Fruit fly (Drosophila melanogaster) whole organism, embryonic: ENCODE data around the gene cort.

ENCODE experiments used
- Ada2b ChIP-seq: fragments of 200-800 bp; sonication (Bioruptor generic); IDR thresholded peaks from 2 replicates; pipeline ENCODE4 v1.3.6; 2022; ENCODE audit warnings: missing biosample characterization, missing genetic modification characterization
- Antp ChIP-seq: fragments of 200-800 bp; sonication (Bioruptor generic); optimal IDR thresholded peaks from 3 replicates; lab custom pipeline; 2016; ENCODE audit warnings: missing biosample characterization, missing genetic modification characterization
- CG10321 ChIP-seq: fragments of 200-800 bp; sonication (Bioruptor generic); IDR thresholded peaks from 2 replicates; pipeline ENCODE4 v1.3.6; 2022; ENCODE audit warnings: missing biosample characterization, missing genetic modification characterization
- CG11456 ChIP-seq: fragments of 200-800 bp; sonication (Bioruptor generic); IDR thresholded peaks from 3 replicates; pipeline ENCODE4 v1.3.6; 2022; ENCODE audit warnings: missing biosample characterization, missing genetic modification characterization
- CG11560 ChIP-seq: fragments of 200-800 bp; sonication (Bioruptor generic); IDR thresholded peaks from 3 replicates; pipeline ENCODE4 v1.3.6; 2022; ENCODE audit warnings: missing biosample characterization, missing genetic modification characterization
- CG12744 ChIP-seq: fragments of 200-800 bp; sonication (Bioruptor generic); optimal IDR thresholded peaks from 2 replicates; lab custom pipeline; 2016; ENCODE audit warnings: missing biosample characterization, missing genetic modification characterization
- CG12942 ChIP-seq: fragments of 200-800 bp; sonication (Bioruptor generic); optimal IDR thresholded peaks from 3 replicates; lab custom pipeline; 2016; ENCODE audit warnings: missing biosample characterization, missing genetic modification characterization
- CG13296 ChIP-seq: fragments of 200-800 bp; sonication (Bioruptor generic); optimal IDR thresholded peaks from 3 replicates; lab custom pipeline; 2018; ENCODE audit warnings: missing biosample characterization, mild to moderate bottlenecking, missing genetic modification characterization
- CG14667 ChIP-seq: fragments of 200-800 bp; sonication (Bioruptor generic); IDR thresholded peaks from 2 replicates; pipeline ENCODE4 v1.3.6; 2022; ENCODE audit warnings: missing biosample characterization, missing genetic modification characterization
- CG16815 ChIP-seq: fragments of 200-800 bp; sonication (Bioruptor generic); optimal IDR thresholded peaks from 3 replicates; lab custom pipeline; 2017; ENCODE audit warnings: missing biosample characterization, mild to moderate bottlenecking, missing genetic modification characterization
- CG17186 ChIP-seq: fragments of 200-800 bp; sonication (Bioruptor generic); optimal IDR thresholded peaks from 3 replicates; lab custom pipeline; 2017; ENCODE audit warnings: missing biosample characterization, missing genetic modification reagents, missing genetic modification characterization
- CG17568 ChIP-seq: fragments of 200-800 bp; sonication (Bioruptor generic); optimal IDR thresholded peaks from 2 replicates; lab custom pipeline; 2018; ENCODE audit warnings: missing biosample characterization, mild to moderate bottlenecking, missing genetic modification characterization, moderate library complexity
- CG18764 ChIP-seq: fragments of 200-800 bp; sonication (Bioruptor generic); optimal IDR thresholded peaks from 3 replicates; lab custom pipeline; 2016; ENCODE audit warnings: missing biosample characterization, missing genetic modification characterization
- CG2202 ChIP-seq: fragments of 200-800 bp; sonication (Bioruptor generic); optimal IDR thresholded peaks from 2 replicates; lab custom pipeline; 2018; ENCODE audit warnings: missing biosample characterization, mild to moderate bottlenecking, missing genetic modification characterization
- CG2678 ChIP-seq: fragments of 200-800 bp; sonication (Bioruptor generic); optimal IDR thresholded peaks from 3 replicates; lab custom pipeline; 2019; ENCODE audit warnings: missing biosample characterization, mild to moderate bottlenecking, missing genetic modification characterization, moderate library complexity
- CG31224 ChIP-seq: fragments of 200-800 bp; sonication (Bioruptor generic); IDR thresholded peaks from 2 replicates; pipeline ENCODE4 v1.3.6; 2022; ENCODE audit warnings: missing biosample characterization, missing genetic modification characterization
- CG33213 ChIP-seq: fragments of 200-800 bp; sonication (Bioruptor generic); optimal IDR thresholded peaks from 3 replicates; lab custom pipeline; 2016; ENCODE audit warnings: missing biosample characterization, missing genetic modification characterization
- CG6272 ChIP-seq: fragments of 200-800 bp; sonication (Bioruptor generic); IDR thresholded peaks from 2 replicates; pipeline ENCODE4 v1.3.6; 2022; ENCODE audit warnings: missing biosample characterization, missing genetic modification characterization
- CG6813 ChIP-seq: fragments of 200-800 bp; sonication (Bioruptor generic); optimal IDR thresholded peaks from 2 replicates; lab custom pipeline; 2017; ENCODE audit warnings: missing biosample characterization, missing genetic modification characterization, mild to moderate bottlenecking, moderate library complexity, missing genetic modification reagents
- CG7786 ChIP-seq: fragments of 200-800 bp; sonication (Bioruptor generic); optimal IDR thresholded peaks from 2 replicates; lab custom pipeline; 2016; ENCODE audit warnings: missing biosample characterization, missing genetic modification characterization
- CG8089 ChIP-seq: fragments of 200-800 bp; sonication (Bioruptor generic); optimal IDR thresholded peaks from 3 replicates; lab custom pipeline; 2016; ENCODE audit warnings: missing biosample characterization, missing genetic modification characterization
- CG8359 ChIP-seq: fragments of 200-800 bp; sonication (Bioruptor generic); optimal IDR thresholded peaks from 2 replicates; lab custom pipeline; 2017; ENCODE audit warnings: missing biosample characterization, mild to moderate bottlenecking, missing genetic modification characterization, borderline replicate concordance
- CoRest ChIP-seq: fragments of 200-800 bp; sonication (Bioruptor generic); optimal IDR thresholded peaks from 3 replicates; lab custom pipeline; 2018; ENCODE audit warnings: missing biosample characterization, mild to moderate bottlenecking, missing genetic modification characterization, moderate library complexity
- CrebB ChIP-seq: fragments of 200-800 bp; sonication (Bioruptor generic); optimal IDR thresholded peaks from 3 replicates; lab custom pipeline; 2018; ENCODE audit warnings: missing biosample characterization, mild to moderate bottlenecking, missing genetic modification characterization
- Eip74EF ChIP-seq, 2 experiments: fragments of 200-800 bp in 1 of 2; fragments of >200 bp in 1 of 2; sonication (Bioruptor generic) in 1 of 2; optimal IDR thresholded peaks; 2 replicates each; lab custom pipeline; 2017 to 2019; ENCODE audit warnings: missing biosample characterization in 2 of 2, missing genetic modification characterization in 2 of 2, mild to moderate bottlenecking in 1 of 2, moderate library complexity in 1 of 2
- Ets65A ChIP-seq: fragments of 200-800 bp; sonication (Bioruptor generic); peaks from one replicate; lab custom pipeline; 2016; ENCODE audit warnings: missing biosample characterization, missing genetic modification characterization
- Max ChIP-seq: fragments of 200-800 bp; sonication (Bioruptor generic); optimal IDR thresholded peaks from 2 replicates; lab custom pipeline; 2016; ENCODE audit warnings: missing biosample characterization, mild to moderate bottlenecking, missing genetic modification characterization
- Oaz ChIP-seq: fragments of 200-800 bp; sonication (Bioruptor generic); IDR thresholded peaks from 2 replicates; pipeline ENCODE4 v1.3.6; 2022; ENCODE audit warnings: missing biosample characterization, missing genetic modification characterization
- Xbp1 ChIP-seq: fragments of 200-800 bp; sonication (Bioruptor generic); optimal IDR thresholded peaks from 3 replicates; lab custom pipeline; 2016; ENCODE audit warnings: missing biosample characterization, mild to moderate bottlenecking, missing genetic modification characterization
- ash1 ChIP-seq: fragments of 200-800 bp; sonication (Bioruptor generic); optimal IDR thresholded peaks from 2 replicates; lab custom pipeline; 2018; ENCODE audit warnings: missing biosample characterization, mild to moderate bottlenecking, missing genetic modification characterization
- bbx ChIP-seq: fragments of 200-800 bp; sonication (Bioruptor generic); IDR thresholded peaks from 2 replicates; pipeline ENCODE4 v1.3.6; 2022; ENCODE audit warnings: missing biosample characterization, missing genetic modification characterization; ENCODE audit not compliant: partially characterized antibody
- bcd ChIP-seq: fragments of 200-800 bp; sonication (Bioruptor generic); optimal IDR thresholded peaks from 2 replicates; lab custom pipeline; 2017; ENCODE audit warnings: missing biosample characterization, mild to moderate bottlenecking, missing genetic modification characterization
- br ChIP-seq: fragments of >200 bp; optimal IDR thresholded peaks from 2 replicates; lab custom pipeline; 2017
- bsh ChIP-seq, 2 experiments: fragments of 200-800 bp; sonication (Bioruptor generic); optimal IDR thresholded peaks; 2 replicates each; lab custom pipeline; 2017 to 2018; ENCODE audit warnings: mild to moderate bottlenecking in 2 of 2, missing biosample characterization in 2 of 2, missing genetic modification characterization in 2 of 2, moderate library complexity in 1 of 2
- crc ChIP-seq: fragments of 200-800 bp; sonication (Bioruptor generic); optimal IDR thresholded peaks from 2 replicates; lab custom pipeline; 2016; ENCODE audit warnings: missing biosample characterization, missing genetic modification characterization
- en ChIP-seq: fragments of 200-800 bp; sonication (Bioruptor generic); optimal IDR thresholded peaks from 2 replicates; lab custom pipeline; 2016; ENCODE audit warnings: missing biosample characterization, missing genetic modification characterization
- fd96Cb ChIP-seq: fragments of 200-800 bp; sonication (Bioruptor generic); optimal IDR thresholded peaks from 2 replicates; lab custom pipeline; 2018; ENCODE audit warnings: missing biosample characterization, mild to moderate bottlenecking, missing genetic modification characterization, moderate library complexity
- gfzf ChIP-seq: fragments of 200-800 bp; sonication (Bioruptor generic); optimal IDR thresholded peaks from 2 replicates; lab custom pipeline; 2016; ENCODE audit warnings: missing biosample characterization, mild to moderate bottlenecking, missing genetic modification characterization, moderate library complexity
- hb ChIP-seq: fragments of 200-800 bp; sonication (Bioruptor generic); IDR thresholded peaks from 3 replicates; pipeline ENCODE4 v1.3.6; 2022; ENCODE audit warnings: missing biosample characterization, missing genetic modification characterization; ENCODE audit not compliant: partially characterized antibody
- kah ChIP-seq: fragments of 200-800 bp; sonication (Bioruptor generic); optimal IDR thresholded peaks from 2 replicates; lab custom pipeline; 2018; ENCODE audit warnings: missing biosample characterization, mild to moderate bottlenecking, missing genetic modification characterization
- lab ChIP-seq: fragments of 200-800 bp; sonication (Bioruptor generic); optimal IDR thresholded peaks from 3 replicates; lab custom pipeline; 2017; ENCODE audit warnings: missing biosample characterization, missing genetic modification characterization, mild to moderate bottlenecking, moderate library complexity, missing genetic modification reagents
- lola ChIP-seq, 3 experiments: fragments of >200 bp in 2 of 3; fragments of 200-800 bp in 1 of 3; sonication (Bioruptor generic) in 1 of 3; optimal IDR thresholded peaks; 2 replicates each; lab custom pipeline; 2017 to 2019; ENCODE audit warnings: missing biosample characterization in 3 of 3, missing genetic modification characterization in 3 of 3, mild to moderate bottlenecking in 1 of 3, moderate library complexity in 1 of 3
- lov ChIP-seq, 2 experiments: fragments of 200-800 bp in 1 of 2; fragments of >200 bp in 1 of 2; sonication (Bioruptor generic) in 1 of 2; IDR thresholded peaks in 1 of 2; optimal IDR thresholded peaks in 1 of 2; 2 replicates in 1 of 2; 3 replicates in 1 of 2; pipeline versions ENCODE4 v1.3.6 to Lab custom; 2017 to 2022; ENCODE audit warnings: missing biosample characterization in 1 of 2, missing genetic modification characterization in 1 of 2
- luna ChIP-seq: fragments of 200-800 bp; sonication (Bioruptor generic); optimal IDR thresholded peaks from 2 replicates; lab custom pipeline; 2016; ENCODE audit warnings: missing biosample characterization, missing genetic modification characterization
- oc ChIP-seq: fragments of 200-800 bp; sonication (Bioruptor generic); optimal IDR thresholded peaks from 2 replicates; lab custom pipeline; 2018; ENCODE audit warnings: missing biosample characterization, mild to moderate bottlenecking, missing genetic modification characterization, moderate library complexity
- pho ChIP-seq: fragments of 200-800 bp; sonication (Bioruptor generic); optimal IDR thresholded peaks from 2 replicates; lab custom pipeline; 2016; ENCODE audit warnings: missing biosample characterization, missing genetic modification characterization
- pzg ChIP-seq: fragments of 200-800 bp; sonication (Bioruptor generic); optimal IDR thresholded peaks from 3 replicates; lab custom pipeline; 2018; ENCODE audit warnings: missing biosample characterization, mild to moderate bottlenecking, missing genetic modification characterization, moderate library complexity
- salm ChIP-seq: fragments of 200-800 bp; sonication (Bioruptor generic); optimal IDR thresholded peaks from 2 replicates; lab custom pipeline; 2018; ENCODE audit warnings: missing biosample characterization, mild to moderate bottlenecking, missing genetic modification characterization
- slp2 ChIP-seq: fragments of 200-800 bp; sonication (Bioruptor generic); optimal IDR thresholded peaks from 2 replicates; lab custom pipeline; 2016; ENCODE audit warnings: missing biosample characterization, missing genetic modification characterization
- sug ChIP-seq: fragments of 200-800 bp; optimal IDR thresholded peaks from 2 replicates; lab custom pipeline; 2019; ENCODE audit warnings: missing biosample characterization, mild to moderate bottlenecking, missing genetic modification characterization, moderate library complexity

Gene cort

DNA sequence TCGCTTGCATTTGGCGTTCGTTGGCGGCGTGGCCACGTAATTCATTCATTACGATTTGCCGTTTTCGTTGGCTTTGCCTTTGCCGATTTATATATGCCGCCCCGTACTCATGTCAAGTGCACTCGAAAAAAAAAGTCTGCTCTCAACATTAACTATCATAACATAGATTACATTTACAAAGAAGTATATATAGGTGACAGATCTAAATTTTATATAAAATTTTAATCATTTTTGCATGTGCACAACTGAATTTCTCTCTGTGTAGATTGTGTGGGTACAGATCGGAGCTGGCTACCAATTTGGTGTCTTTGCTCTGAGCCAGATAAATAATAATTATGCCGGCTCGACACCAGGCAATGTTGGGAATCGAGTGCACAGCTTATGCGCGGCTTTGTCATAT lies 22.0 kb upstream of the cort start (continued):
- TF ChIP-seq bsh (GFP tag; optimal IDR thresholded peaks at IDR 0.05; lab: Kevin White, UChicago) = peak in 1 of 2 experiments; percentile 52
- TF ChIP-seq salm = no peak
- no peak for TF ChIP-seq CG31224 (GFP tag; lab: Robert Waterston, UW)
- TF ChIP-seq pzg (GFP tag; lab: Kevin White, UChicago) = no peak
- peak; percentile 31 for TF ChIP-seq CG7786 (GFP tag; lab: Kevin White, UChicago)
- no peak for TF ChIP-seq ash1
- TF ChIP-seq CG6272 (GFP tag; lab: Robert Waterston, UW) = no peak
- peak; percentile 9 for TF ChIP-seq Antp (GFP tag; lab: Kevin White, UChicago)
- TF ChIP-seq CG12942 (GFP tag; lab: Kevin White, UChicago) = peak; percentile 2
- TF ChIP-seq fd96Cb = peak; percentile 29
- TF ChIP-seq CG14667 (GFP tag; lab: Robert Waterston, UW) = peak; percentile 49; the same call in 1 of the 2 replicates
- no peak for TF ChIP-seq br (lab: Kevin White, UChicago)
- no peak for TF ChIP-seq CG6813 (GFP tag; lab: Kevin White, UChicago)
- TF ChIP-seq luna (GFP tag; lab: Kevin White, UChicago) = no peak
- TF ChIP-seq CoRest = peak; percentile 9
- TF ChIP-seq crc (GFP tag; lab: Kevin White, UChicago) = no peak
- TF ChIP-seq CG8089 (GFP tag; lab: Kevin White, UChicago) = no peak
- TF ChIP-seq bcd = peak; percentile 18
- TF ChIP-seq gfzf (GFP tag; lab: Kevin White, UChicago) = no peak
- TF ChIP-seq Max (GFP tag; lab: Kevin White, UChicago) = peak; percentile 14
- no peak for TF ChIP-seq kah (GFP tag; lab: Kevin White, UChicago)
- no peak for TF ChIP-seq CG2202
- TF ChIP-seq Eip74EF (GFP tag; optimal IDR thresholded peaks at IDR 0.05; lab: Kevin White, UChicago) = no peak
- no peak for TF ChIP-seq CrebB (tag; lab: Kevin White, UChicago)
- no peak for TF ChIP-seq slp2
- 0 out of 2 replicates have a peak, but pooled peaks have one; percentile 32 for TF ChIP-seq Oaz
- TF ChIP-seq pho (GFP tag; lab: Kevin White, UChicago) = no peak
- peak; percentile 90 for TF ChIP-seq Ets65A
- TF ChIP-seq hb = no peak
- no peak for TF ChIP-seq CG17186 (GFP tag; lab: Kevin White, UChicago)
- no peak for TF ChIP-seq CG16815 (GFP tag; lab: Kevin White, UChicago)
- TF ChIP-seq CG11456 = 0 out of 3 replicates have a peak, but pooled peaks have one; percentile 32
- TF ChIP-seq Ada2b = peak; percentile 43; the same call in 1 of the 2 replicates
- no peak for TF ChIP-seq CG11560 (tag; lab: Robert Waterston, UW)
- TF ChIP-seq lab (GFP tag; lab: Kevin White, UChicago) = peak; percentile 48
- TF ChIP-seq CG13296 = no peak
- no peak for TF ChIP-seq CG12744 (GFP tag; lab: Kevin White, UChicago)
- no peak for TF ChIP-seq en
- TF ChIP-seq CG17568 = no peak
- TF ChIP-seq CG18764 = peak; percentile 7
- TF ChIP-seq sug (tag; lab: Kevin White, UChicago) = no peak
- peak; percentile 49 for TF ChIP-seq CG2678 (tag; lab: Kevin White, UChicago)
- TF ChIP-seq lola (GFP tag; optimal IDR thresholded peaks at IDR 0.05; lab: Kevin White, UChicago) = peak in 1 of 3 experiments; percentile 22
- TF ChIP-seq CG10321 (GFP tag; lab: Robert Waterston, UW) = no peak
- peak; percentile 24 for TF ChIP-seq oc
- TF ChIP-seq lov (optimal IDR thresholded peaks at IDR 0.05; lab: Kevin White, UChicago) = no peak
- peak; percentile 68; the same call in 1 of the 3 replicates for TF ChIP-seq lov (GFP tag; IDR thresholded peaks at IDR 0.05; lab: Robert Waterston, UW)
- peak; percentile 12 for TF ChIP-seq CG33213 (GFP tag; lab: Kevin White, UChicago)
- no peak for TF ChIP-seq CG8359 (GFP tag; lab: Kevin White, UChicago)
- peak; percentile 50 for TF ChIP-seq Xbp1
- no peak for TF ChIP-seq bbx (GFP tag; lab: Robert Waterston, UW)
